Fruit fly (Drosophila melanogaster) whole organism, embryonic: ENCODE results near the gene wus.

ENCODE experiments used
- Bgb ChIP-seq: fragments of 200-800 bp; sonication (Bioruptor generic); IDR thresholded peaks from 2 replicates; pipeline ENCODE4 v1.3.6; 2022; ENCODE audit warnings: missing biosample characterization, missing genetic modification characterization; ENCODE audit not compliant: partially characterized antibody
- CG11398 ChIP-seq: fragments of 200-800 bp; sonication (Bioruptor generic); optimal IDR thresholded peaks from 2 replicates; lab custom pipeline; 2016; ENCODE audit warnings: missing biosample characterization, missing genetic modification characterization
- CG11456 ChIP-seq: fragments of 200-800 bp; sonication (Bioruptor generic); IDR thresholded peaks from 3 replicates; pipeline ENCODE4 v1.3.6; 2022; ENCODE audit warnings: missing biosample characterization, missing genetic modification characterization
- CG12104 ChIP-seq: fragments of 200-800 bp; sonication (Bioruptor generic); optimal IDR thresholded peaks from 3 replicates; lab custom pipeline; 2016; ENCODE audit warnings: missing biosample characterization, missing genetic modification characterization
- CG12219 ChIP-seq: fragments of 200-800 bp; sonication (Bioruptor generic); optimal IDR thresholded peaks from 3 replicates; lab custom pipeline; 2018; ENCODE audit warnings: missing biosample characterization, mild to moderate bottlenecking, missing genetic modification characterization
- CG12659 ChIP-seq: fragments of 200-800 bp; sonication (Bioruptor generic); optimal IDR thresholded peaks from 3 replicates; lab custom pipeline; 2017; ENCODE audit warnings: mild to moderate bottlenecking, missing biosample characterization, missing genetic modification reagents, missing genetic modification characterization
- CG14965 ChIP-seq: fragments of 200-800 bp; sonication (Bioruptor generic); optimal IDR thresholded peaks from 2 replicates; lab custom pipeline; 2016; ENCODE audit warnings: missing biosample characterization, missing genetic modification characterization, borderline replicate concordance
- CG30020 ChIP-seq: fragments of 200-800 bp; optimal IDR thresholded peaks from 2 replicates; lab custom pipeline; 2019; ENCODE audit warnings: missing biosample characterization, mild to moderate bottlenecking, missing genetic modification characterization, moderate library complexity
- CG31441 ChIP-seq: fragments of 200-800 bp; sonication (Bioruptor generic); IDR thresholded peaks from 2 replicates; pipeline ENCODE4 v1.3.6; 2022; ENCODE audit warnings: missing biosample characterization, missing genetic modification characterization
- CG33213 ChIP-seq: fragments of 200-800 bp; sonication (Bioruptor generic); optimal IDR thresholded peaks from 3 replicates; lab custom pipeline; 2016; ENCODE audit warnings: missing biosample characterization, missing genetic modification characterization
- CG34422 ChIP-seq: fragments of 200-800 bp; sonication (Bioruptor generic); IDR thresholded peaks from 3 replicates; pipeline ENCODE4 v1.3.6; 2022; ENCODE audit warnings: missing biosample characterization, missing genetic modification characterization
- CG4360 ChIP-seq: fragments of 200-800 bp; sonication (Bioruptor generic); IDR thresholded peaks from 2 replicates; pipeline ENCODE4 v1.3.6; 2022; ENCODE audit warnings: missing biosample characterization, missing genetic modification characterization
- CG43689 ChIP-seq: fragments of 200-800 bp; sonication (Bioruptor generic); IDR thresholded peaks from 2 replicates; pipeline ENCODE4 v1.3.6; 2022; ENCODE audit warnings: missing biosample characterization, missing genetic modification characterization
- CG4854 ChIP-seq: fragments of 200-800 bp; sonication (Bioruptor generic); optimal IDR thresholded peaks from 2 replicates; lab custom pipeline; 2016; ENCODE audit warnings: missing biosample characterization, missing genetic modification characterization, inconsistent platforms
- CG6765 ChIP-seq: fragments of 200-800 bp; sonication (Bioruptor generic); optimal IDR thresholded peaks from 3 replicates; lab custom pipeline; 2017; ENCODE audit warnings: missing biosample characterization, mild to moderate bottlenecking, missing genetic modification characterization
- CG7963 ChIP-seq: fragments of 200-800 bp; sonication (Bioruptor generic); IDR thresholded peaks from 3 replicates; pipeline ENCODE4 v1.3.6; 2022; ENCODE audit warnings: missing biosample characterization, missing genetic modification characterization; ENCODE audit not compliant: partially characterized antibody
- CG7987 ChIP-seq: fragments of 200-800 bp; sonication (Bioruptor generic); optimal IDR thresholded peaks from 2 replicates; lab custom pipeline; 2018; ENCODE audit warnings: missing biosample characterization, mild to moderate bottlenecking, missing genetic modification characterization, moderate library complexity
- CG8924 ChIP-seq: fragments of 200-800 bp; optimal IDR thresholded peaks from 3 replicates; lab custom pipeline; 2019; ENCODE audit warnings: missing biosample characterization, mild to moderate bottlenecking, missing genetic modification characterization, moderate library complexity
- CG9727 ChIP-seq: fragments of 200-800 bp; sonication (Bioruptor generic); optimal IDR thresholded peaks from 3 replicates; lab custom pipeline; 2017; ENCODE audit warnings: missing biosample characterization, mild to moderate bottlenecking, missing genetic modification characterization
- CoRest ChIP-seq: fragments of 200-800 bp; sonication (Bioruptor generic); optimal IDR thresholded peaks from 3 replicates; lab custom pipeline; 2018; ENCODE audit warnings: missing biosample characterization, mild to moderate bottlenecking, missing genetic modification characterization, moderate library complexity
- Deaf1 ChIP-seq: fragments of 200-800 bp; optimal IDR thresholded peaks from 3 replicates; lab custom pipeline; 2019; ENCODE audit warnings: missing biosample characterization, mild to moderate bottlenecking, missing genetic modification characterization, moderate library complexity
- Dek ChIP-seq: fragments of 200-800 bp; sonication (Bioruptor generic); optimal IDR thresholded peaks from 3 replicates; lab custom pipeline; 2019; ENCODE audit warnings: missing biosample characterization, mild to moderate bottlenecking, missing genetic modification characterization, moderate library complexity
- Dip3 ChIP-seq: fragments of 200-800 bp; sonication (Bioruptor generic); optimal IDR thresholded peaks from 3 replicates; lab custom pipeline; 2016; ENCODE audit warnings: missing biosample characterization, missing genetic modification characterization
- HHEX ChIP-seq: fragments of 200-800 bp; sonication (Bioruptor generic); optimal IDR thresholded peaks from 3 replicates; lab custom pipeline; 2017; ENCODE audit warnings: missing biosample characterization, mild to moderate bottlenecking, missing genetic modification characterization, missing genetic modification reagents
- Med ChIP-seq: fragments of 200-800 bp; sonication (Bioruptor generic); peaks from one replicate; lab custom pipeline; 2016; ENCODE audit warnings: missing biosample characterization, missing genetic modification characterization, mild to moderate bottlenecking, inconsistent platforms, moderate library complexity
- Myb ChIP-seq: fragments of 200-800 bp; sonication (Bioruptor generic); optimal IDR thresholded peaks from 2 replicates; lab custom pipeline; 2016; ENCODE audit warnings: missing biosample characterization, missing genetic modification characterization
- Pdp1 ChIP-seq, 2 experiments: fragments of 200-800 bp; sonication (Bioruptor generic); optimal IDR thresholded peaks; 3 replicates each; lab custom pipeline; 2016; ENCODE audit warnings: missing biosample characterization in 2 of 2, missing genetic modification characterization in 2 of 2, mild to moderate bottlenecking in 1 of 2, moderate library complexity in 1 of 2
- Sox100B ChIP-seq: fragments of 200-800 bp; sonication (Bioruptor generic); optimal IDR thresholded peaks from 3 replicates; lab custom pipeline; 2018; ENCODE audit warnings: missing biosample characterization, mild to moderate bottlenecking, missing genetic modification characterization
- TFAM ChIP-seq: fragments of 200-800 bp; sonication (Bioruptor generic); optimal IDR thresholded peaks from 2 replicates; lab custom pipeline; 2017; ENCODE audit warnings: missing biosample characterization, missing genetic modification characterization, inconsistent platforms
- Xbp1 ChIP-seq: fragments of 200-800 bp; sonication (Bioruptor generic); optimal IDR thresholded peaks from 3 replicates; lab custom pipeline; 2016; ENCODE audit warnings: missing biosample characterization, mild to moderate bottlenecking, missing genetic modification characterization
- bsh ChIP-seq, 2 experiments: fragments of 200-800 bp; sonication (Bioruptor generic); optimal IDR thresholded peaks; 2 replicates each; lab custom pipeline; 2017 to 2018; ENCODE audit warnings: mild to moderate bottlenecking in 2 of 2, missing biosample characterization in 2 of 2, missing genetic modification characterization in 2 of 2, moderate library complexity in 1 of 2
- dan ChIP-seq: fragments of 200-800 bp; sonication (Bioruptor generic); IDR thresholded peaks from 2 replicates; pipeline ENCODE4 v1.3.6; 2022; ENCODE audit warnings: missing biosample characterization, missing genetic modification characterization
- esg ChIP-seq: fragments of 200-800 bp; sonication (Bioruptor generic); conservative IDR thresholded peaks from 2 replicates; pipeline ENCODE4 v1.3.6; 2022; ENCODE audit warnings: missing biosample characterization, missing genetic modification characterization
- eve ChIP-seq, 2 experiments: fragments of >200 bp; optimal IDR thresholded peaks; 2 replicates each; lab custom pipeline; 2017; ENCODE audit warnings: missing biosample characterization in 2 of 2, missing genetic modification characterization in 2 of 2
- gem ChIP-seq: fragments of 200-800 bp; sonication (Bioruptor generic); optimal IDR thresholded peaks from 2 replicates; lab custom pipeline; 2019; ENCODE audit warnings: missing biosample characterization, mild to moderate bottlenecking, missing genetic modification characterization, moderate library complexity
- hb ChIP-seq: fragments of 200-800 bp; sonication (Bioruptor generic); IDR thresholded peaks from 3 replicates; pipeline ENCODE4 v1.3.6; 2022; ENCODE audit warnings: missing biosample characterization, missing genetic modification characterization; ENCODE audit not compliant: partially characterized antibody
- kay ChIP-seq: fragments of 200-800 bp; sonication (Bioruptor generic); optimal IDR thresholded peaks from 2 replicates; lab custom pipeline; 2016; ENCODE audit warnings: missing biosample characterization, missing genetic modification characterization
- lab ChIP-seq: fragments of 200-800 bp; sonication (Bioruptor generic); optimal IDR thresholded peaks from 3 replicates; lab custom pipeline; 2017; ENCODE audit warnings: missing biosample characterization, missing genetic modification characterization, mild to moderate bottlenecking, moderate library complexity, missing genetic modification reagents
- mirr ChIP-seq: fragments of 200-800 bp; sonication (Bioruptor generic); optimal IDR thresholded peaks from 3 replicates; lab custom pipeline; 2018; ENCODE audit warnings: missing biosample characterization, mild to moderate bottlenecking, missing genetic modification characterization
- pros ChIP-seq: fragments of 200-800 bp; sonication (Bioruptor generic); optimal IDR thresholded peaks from 3 replicates; lab custom pipeline; 2019; ENCODE audit warnings: missing biosample characterization, mild to moderate bottlenecking, missing genetic modification characterization, moderate library complexity
- row ChIP-seq: fragments of 200-800 bp; sonication (Bioruptor generic); IDR thresholded peaks from 3 replicates; pipeline ENCODE4 v1.3.6; 2022; ENCODE audit warnings: missing biosample characterization, missing genetic modification characterization
- sna ChIP-seq: fragments of 200-800 bp; sonication (Bioruptor generic); IDR thresholded peaks from 2 replicates; pipeline ENCODE4 v1.3.6; 2022; ENCODE audit warnings: missing biosample characterization, missing genetic modification characterization; ENCODE audit not compliant: partially characterized antibody
- sqz ChIP-seq: fragments of 200-800 bp; sonication (Bioruptor generic); optimal IDR thresholded peaks from 3 replicates; lab custom pipeline; 2018; ENCODE audit warnings: missing biosample characterization, mild to moderate bottlenecking, missing genetic modification characterization
- tll ChIP-seq, 2 experiments: fragments of 200-800 bp in 1 of 2; fragments of >200 bp in 1 of 2; sonication (Bioruptor generic) in 1 of 2; optimal IDR thresholded peaks; 2 replicates each; lab custom pipeline; 2017 to 2019; ENCODE audit warnings: missing biosample characterization in 2 of 2, missing genetic modification characterization in 2 of 2, mild to moderate bottlenecking in 1 of 2, moderate library complexity in 1 of 2
- trem ChIP-seq: fragments of 200-800 bp; optimal IDR thresholded peaks from 3 replicates; lab custom pipeline; 2019; ENCODE audit warnings: missing biosample characterization, mild to moderate bottlenecking, missing genetic modification characterization, moderate library complexity
- tup ChIP-seq: fragments of 200-800 bp; sonication (Bioruptor generic); optimal IDR thresholded peaks from 2 replicates; lab custom pipeline; 2016; ENCODE audit warnings: missing biosample characterization, mild to moderate bottlenecking, missing genetic modification characterization, moderate library complexity
- wdn ChIP-seq: fragments of 200-800 bp; sonication (Bioruptor generic); IDR thresholded peaks from 2 replicates; pipeline ENCODE4 v1.3.6; 2022; ENCODE audit warnings: missing biosample characterization, missing genetic modification characterization
- yki ChIP-seq: fragments of >200 bp; optimal IDR thresholded peaks from 3 replicates; lab custom pipeline; 2018

Gene wus

dm6 chrX:16942735-16943514 is 2.3 kb upstream of the wus start, which contains the start of the genes CG13001 and RhoGAP15B (continued):
- TF ChIP-seq Sox100B (GFP tag; lab: Kevin White, UChicago) = no peak
- TF ChIP-seq Bgb (GFP tag; lab: Robert Waterston, UW) = peak; percentile 78
- peak; percentile 36 for TF ChIP-seq trem (tag; lab: Kevin White, UChicago)
- peak; percentile 43 for TF ChIP-seq Med (GFP tag; lab: Kevin White, UChicago)
- no peak for TF ChIP-seq CG14965 (GFP tag; lab: Kevin White, UChicago)
- TF ChIP-seq dan (GFP tag; lab: Robert Waterston, UW) = no peak
- TF ChIP-seq CG30020 (tag; lab: Kevin White, UChicago) = peak; percentile 39
- TF ChIP-seq hb = peak; percentile 61; the same call in 1 of the 3 replicates
- TF ChIP-seq CG31441 = no peak
- no peak for TF ChIP-seq CG33213
- TF ChIP-seq Dek (tag; lab: Kevin White, UChicago) = no peak
- peak; percentile 8 for TF ChIP-seq CG12219
- TF ChIP-seq CoRest = peak; percentile 18
- no peak for TF ChIP-seq lab (GFP tag; lab: Kevin White, UChicago)
- TF ChIP-seq CG8924 (tag; lab: Kevin White, UChicago) = peak; percentile 0
- TF ChIP-seq CG9727 = no peak
- peak; percentile 48 for TF ChIP-seq sqz (GFP tag; lab: Kevin White, UChicago)
- no peak for TF ChIP-seq Myb
- no peak for TF ChIP-seq yki (lab: Kevin White, UChicago)
- TF ChIP-seq CG4360 (GFP tag; lab: Robert Waterston, UW) = peak; percentile 39; the same call in 1 of the 2 replicates
- TF ChIP-seq CG43689 (GFP tag; lab: Robert Waterston, UW) = no peak
- TF ChIP-seq HHEX (GFP tag; lab: Kevin White, UChicago) = no peak
- no peak for TF ChIP-seq CG4854 (GFP tag; lab: Kevin White, UChicago)
- no peak for TF ChIP-seq CG12104 (GFP tag; lab: Kevin White, UChicago)
- no peak for TF ChIP-seq CG11456
- peak; percentile 33; the same call in 1 of the 3 replicates for TF ChIP-seq CG34422 (GFP tag; lab: Robert Waterston, UW)
- peak in 1 of 2 experiments; percentile 36 for TF ChIP-seq Pdp1 (GFP tag; optimal IDR thresholded peaks at IDR 0.05; lab: Kevin White, UChicago)
- TF ChIP-seq CG7963 (GFP tag; lab: Robert Waterston, UW) = peak; percentile 61
- TF ChIP-seq kay = no peak
- no peak for TF ChIP-seq Dip3 (GFP tag; lab: Kevin White, UChicago)
- peak; percentile 6 for TF ChIP-seq gem
- TF ChIP-seq wdn (GFP tag; lab: Robert Waterston, UW) = no peak
- no peak for TF ChIP-seq mirr (GFP tag; lab: Kevin White, UChicago)
- no peak for TF ChIP-seq Xbp1 (GFP tag; lab: Kevin White, UChicago)
- TF ChIP-seq tll (GFP tag; optimal IDR thresholded peaks at IDR 0.05; lab: Kevin White, UChicago) = no peak
- TF ChIP-seq CG12659 (GFP tag; lab: Kevin White, UChicago) = peak; percentile 4
- no peak for TF ChIP-seq CG6765
- no peak for TF ChIP-seq tup
- TF ChIP-seq Deaf1 (tag; lab: Kevin White, UChicago) = peak; percentile 17
- no peak for TF ChIP-seq bsh (GFP tag; optimal IDR thresholded peaks at IDR 0.05; lab: Kevin White, UChicago)
- TF ChIP-seq esg (GFP tag; lab: Robert Waterston, UW) = no peak
- TF ChIP-seq row (GFP tag; lab: Robert Waterston, UW) = peak; percentile 30; the same call in 1 of the 3 replicates
- peak; percentile 36; the same call in 1 of the 2 replicates for TF ChIP-seq sna (GFP tag; lab: Robert Waterston, UW)
- TF ChIP-seq pros (GFP tag; lab: Kevin White, UChicago) = no peak
- TF ChIP-seq CG11398 (GFP tag; lab: Kevin White, UChicago) = no peak
- TF ChIP-seq TFAM = no peak
- TF ChIP-seq eve (GFP tag; optimal IDR thresholded peaks at IDR 0.05; lab: Kevin White, UChicago) = no peak
- no peak for TF ChIP-seq CG7987 (GFP tag; lab: Kevin White, UChicago)
